Worm (Caenorhabditis elegans) whole organism, L1 larva: ENCODE data around the gene C26E1.1.

Experiments used
- aha-1 ChIP-seq: fragments of 150-350 bp; optimal IDR thresholded peaks from 2 replicates; lab custom pipeline; 2014; ENCODE audit warnings: missing biosample characterization, missing genetic modification characterization
- aly-2 ChIP-seq: fragments of 150-350 bp; optimal IDR thresholded peaks from 2 replicates; lab custom pipeline; 2014; ENCODE audit warnings: missing biosample characterization, missing genetic modification characterization
- ama-1 ChIP-seq: fragments of 150-350 bp; optimal IDR thresholded peaks from 2 replicates; lab custom pipeline; 2014
- dpl-1 ChIP-seq, 3 experiments: fragments of 150-350 bp in 2 of 3; sonication (generic microtip) in 1 of 3; optimal IDR thresholded peaks; 2 replicates each; lab custom pipeline; 2014 to 2017; ENCODE audit warnings: missing biosample characterization in 3 of 3, missing genetic modification characterization in 3 of 3, missing genetic modification reagents in 3 of 3
- egl-27 ChIP-seq, 2 experiments: fragments of 150-350 bp in 1 of 2; sonication (generic microtip); optimal IDR thresholded peaks; 3 replicates each; lab custom pipeline; 2017 to 2018; ENCODE audit warnings: missing biosample characterization in 2 of 2, missing genetic modification characterization in 2 of 2, missing genetic modification reagents in 2 of 2
- mef-2 ChIP-seq: fragments of 150-350 bp; optimal IDR thresholded peaks from 2 replicates; lab custom pipeline; 2014; ENCODE audit warnings: missing biosample characterization, missing genetic modification characterization
- mep-1 ChIP-seq: fragments of 150-350 bp; optimal IDR thresholded peaks from 2 replicates; lab custom pipeline; 2014; ENCODE audit warnings: missing biosample characterization, missing genetic modification characterization
- nhr-47 ChIP-seq: sonication (generic microtip); optimal IDR thresholded peaks from 2 replicates; lab custom pipeline; 2016; ENCODE audit warnings: mild to moderate bottlenecking, missing genetic modification characterization, moderate library complexity, missing compliant biosample characterization
- nhr-77 ChIP-seq: fragments of 150-350 bp; optimal IDR thresholded peaks from 2 replicates; lab custom pipeline; 2014; ENCODE audit warnings: missing biosample characterization, missing genetic modification characterization
- tbx-2 ChIP-seq: sonication (generic microtip); optimal IDR thresholded peaks from 2 replicates; lab custom pipeline; 2016; ENCODE audit warnings: missing genetic modification characterization, missing compliant biosample characterization
- unc-62 ChIP-seq: fragments of 150-350 bp; optimal IDR thresholded peaks from 2 replicates; lab custom pipeline; 2014; ENCODE audit warnings: missing biosample characterization, missing genetic modification reagents, missing genetic modification characterization
- zag-1 ChIP-seq: fragments of 150-350 bp; optimal IDR thresholded peaks from 2 replicates; lab custom pipeline; 2014; ENCODE audit warnings: missing biosample characterization, missing genetic modification characterization
- ztf-11 ChIP-seq, 2 experiments: sonication (generic microtip); optimal IDR thresholded peaks; 2 replicates each; lab custom pipeline; 2016 to 2017; ENCODE audit warnings: missing genetic modification characterization in 2 of 2, missing biosample characterization in 1 of 2, missing compliant biosample characterization in 1 of 2

DNA sequence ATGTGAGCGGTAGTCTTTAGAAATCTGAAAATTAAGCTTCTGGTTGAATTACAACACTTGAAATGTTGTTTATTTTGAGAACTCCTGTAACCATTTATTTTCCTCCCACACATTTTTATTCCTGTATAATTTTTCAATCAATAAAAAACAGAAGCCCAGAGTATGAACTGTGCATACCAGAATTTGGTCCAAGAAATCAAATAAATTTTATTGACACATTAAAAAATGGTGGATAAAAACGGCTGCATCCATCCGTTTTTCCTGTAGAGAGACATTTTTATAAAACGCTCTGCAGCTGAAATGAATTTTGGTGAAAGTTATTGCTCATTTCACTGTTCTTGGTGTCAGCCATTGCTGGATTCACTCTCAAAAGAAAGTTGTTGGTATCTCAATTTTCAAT lies at the start of gene C26E1.1:
- TF ChIP-seq egl-27 (tag; optimal IDR thresholded peaks at IDR 0.05; lab: Kevin White, UChicago) = no peak
- TF ChIP-seq zag-1 (tag; lab: Kevin White, UChicago) = no peak
- no peak for TF ChIP-seq nhr-77 (tag; lab: Kevin White, UChicago)
- no peak for TF ChIP-seq nhr-47 (tag; lab: Kevin White, UChicago)
- TF ChIP-seq dpl-1 (GFP tag; optimal IDR thresholded peaks at IDR 0.05; lab: Kevin White, UChicago) = no peak
- TF ChIP-seq tbx-2 (tag; lab: Kevin White, UChicago) = no peak
- no peak for TF ChIP-seq ama-1 (lab: Kevin White, UChicago)
- TF ChIP-seq ztf-11 (tag; optimal IDR thresholded peaks at IDR 0.05; lab: Kevin White, UChicago) = no peak
- no peak for TF ChIP-seq mef-2 (tag; lab: Kevin White, UChicago)
- no peak for TF ChIP-seq aha-1
- TF ChIP-seq unc-62 = no peak
- TF ChIP-seq aly-2 = no peak
- no peak for TF ChIP-seq mep-1 (tag; lab: Kevin White, UChicago)
